Worm (Caenorhabditis elegans) whole organism, L4/young adult: ENCODE data around the gene srx-51.

Experiments
- dao-5 ChIP-seq: sonication (generic microtip); optimal IDR thresholded peaks from 2 replicates; lab custom pipeline; 2016; ENCODE audit warnings: missing genotype, missing genetic modification characterization, moderate library complexity, missing compliant biosample characterization
- him-1 ChIP-seq: sonication (generic microtip); optimal IDR thresholded peaks from 2 replicates; lab custom pipeline; 2016; ENCODE audit warnings: missing genotype, missing genetic modification reagents, missing genetic modification characterization, missing compliant biosample characterization

DNA sequence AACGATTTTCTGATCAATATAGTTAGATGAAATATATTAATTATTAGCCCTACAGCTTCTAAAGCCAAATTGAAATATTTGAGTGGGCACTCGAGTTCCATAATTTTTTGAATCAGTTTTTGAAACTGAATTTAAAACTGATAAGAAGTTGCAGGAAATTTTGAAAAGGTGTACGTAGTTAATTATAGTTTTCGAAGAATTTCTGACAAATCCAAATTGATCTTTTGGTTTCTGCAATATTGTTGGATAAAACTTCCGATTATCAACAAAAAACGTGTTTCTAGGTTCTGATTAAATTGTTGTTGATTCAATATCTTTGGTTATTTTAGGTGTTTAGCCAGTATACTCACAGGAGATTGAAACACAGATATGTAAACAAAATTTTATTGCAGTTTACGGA lies 25.0 kb downstream of the srx-51 start, which contains the start of gene T26H8.4:
- no peak for TF ChIP-seq dao-5 (tag; lab: Kevin White, UChicago)
- TF ChIP-seq him-1 (tag; lab: Kevin White, UChicago): no peak
